Fruit fly (Drosophila melanogaster) whole organism, pupa: ENCODE measurements around the gene CG5541.
A peak's percentile ranks its signal among the peaks of the same experiment; 100 is the strongest.

ENCODE experiments used
- CG10348 ChIP-seq: fragments of 200-800 bp; sonication (Bioruptor generic); IDR thresholded peaks from 2 replicates; pipeline ENCODE4 v1.3.6; 2022; ENCODE audit warnings: missing biosample characterization, missing genetic modification characterization
- CG12605 ChIP-seq: fragments of 200-800 bp; sonication (Bioruptor generic); IDR thresholded peaks from 2 replicates; pipeline ENCODE4 v1.3.6; 2022; ENCODE audit warnings: missing biosample characterization, missing genetic modification characterization
- CG13204 ChIP-seq: fragments of 200-800 bp; sonication (Bioruptor generic); optimal IDR thresholded peaks from 2 replicates; lab custom pipeline; 2018; ENCODE audit warnings: missing biosample characterization, mild to moderate bottlenecking, missing genetic modification characterization, moderate library complexity
- CG14655 ChIP-seq: fragments of 200-800 bp; sonication (Bioruptor generic); optimal IDR thresholded peaks from 3 replicates; lab custom pipeline; 2017; ENCODE audit warnings: mild to moderate bottlenecking, missing biosample characterization, missing genetic modification reagents, missing genetic modification characterization
- CG15710 ChIP-seq: fragments of 200-800 bp; sonication (Bioruptor generic); optimal IDR thresholded peaks from 2 replicates; lab custom pipeline; 2018; ENCODE audit warnings: missing biosample characterization, mild to moderate bottlenecking, missing genetic modification characterization, moderate library complexity
- CG17806 ChIP-seq: fragments of 200-800 bp; sonication (Bioruptor generic); optimal IDR thresholded peaks from 2 replicates; lab custom pipeline; 2018; ENCODE audit warnings: missing biosample characterization, mild to moderate bottlenecking, missing genetic modification characterization, moderate library complexity
- CG32121 ChIP-seq: fragments of 200-800 bp; sonication (Bioruptor generic); IDR thresholded peaks from 2 replicates; pipeline ENCODE4 v1.3.6; 2022; ENCODE audit warnings: missing biosample characterization, missing genetic modification characterization
- CG34367 ChIP-seq: fragments of 200-800 bp; sonication (Bioruptor generic); optimal IDR thresholded peaks from 2 replicates; lab custom pipeline; 2018; ENCODE audit warnings: missing biosample characterization, mild to moderate bottlenecking, missing genetic modification characterization
- CG4496 ChIP-seq: fragments of 200-800 bp; sonication (Bioruptor generic); IDR thresholded peaks from 3 replicates; pipeline ENCODE4 v1.3.6; 2022; ENCODE audit warnings: missing biosample characterization, missing genetic modification characterization
- CG8159 ChIP-seq: fragments of 200-800 bp; sonication (Bioruptor generic); optimal IDR thresholded peaks from 3 replicates; lab custom pipeline; 2018; ENCODE audit warnings: missing biosample characterization, mild to moderate bottlenecking, missing genetic modification characterization, moderate library complexity
- CG8301 ChIP-seq: fragments of 200-800 bp; sonication (Bioruptor generic); optimal IDR thresholded peaks from 2 replicates; lab custom pipeline; 2018; ENCODE audit warnings: missing biosample characterization, mild to moderate bottlenecking, missing genetic modification characterization
- CG9948 ChIP-seq: fragments of 200-800 bp; sonication (Bioruptor generic); optimal IDR thresholded peaks from 2 replicates; lab custom pipeline; 2018; ENCODE audit warnings: missing biosample characterization, mild to moderate bottlenecking, missing genetic modification characterization, moderate library complexity
- D1 ChIP-seq: fragments of 200-800 bp; sonication (Bioruptor generic); optimal IDR thresholded peaks from 2 replicates; lab custom pipeline; 2018; ENCODE audit warnings: missing biosample characterization, mild to moderate bottlenecking, missing genetic modification characterization, moderate library complexity
- EcR ChIP-seq: fragments of 200-800 bp; sonication (Bioruptor generic); optimal IDR thresholded peaks from 3 replicates; lab custom pipeline; 2019; ENCODE audit warnings: missing biosample characterization, missing genetic modification characterization, mild to moderate bottlenecking, moderate library complexity, missing genetic modification reagents
- Ets98B ChIP-seq: fragments of 200-800 bp; sonication (Bioruptor generic); IDR thresholded peaks from 2 replicates; pipeline ENCODE4 v1.3.6; 2022; ENCODE audit warnings: missing biosample characterization, missing genetic modification characterization
- Pif1A ChIP-seq: fragments of 200-800 bp; sonication (Bioruptor generic); optimal IDR thresholded peaks from 3 replicates; lab custom pipeline; 2016; ENCODE audit warnings: missing biosample characterization, missing genetic modification characterization
- Pif1B ChIP-seq: fragments of 200-800 bp; sonication (Bioruptor generic); optimal IDR thresholded peaks from 3 replicates; lab custom pipeline; 2016; ENCODE audit warnings: missing biosample characterization, missing genetic modification characterization
- Snoo ChIP-seq: fragments of 200-800 bp; sonication (Bioruptor generic); optimal IDR thresholded peaks from 3 replicates; lab custom pipeline; 2017; ENCODE audit warnings: missing biosample characterization, mild to moderate bottlenecking, missing genetic modification characterization, inconsistent platforms
- fd96Ca ChIP-seq: fragments of 200-800 bp; sonication (Bioruptor generic); IDR thresholded peaks from 3 replicates; pipeline ENCODE4 v1.3.6; 2022; ENCODE audit warnings: missing biosample characterization, missing genetic modification characterization
- gl ChIP-seq: fragments of 200-800 bp; sonication (Bioruptor generic); optimal IDR thresholded peaks from 2 replicates; lab custom pipeline; 2018; ENCODE audit warnings: missing biosample characterization, mild to moderate bottlenecking, missing genetic modification characterization
- rn ChIP-seq: fragments of 200-800 bp; sonication (Bioruptor generic); IDR thresholded peaks from 2 replicates; pipeline ENCODE4 v1.3.6; 2022; ENCODE audit warnings: missing biosample characterization, missing genetic modification characterization

The CG5541 gene

dm6 chrX:15076606-15077005, 32.7 kb downstream of the CG5541 start:
- TF ChIP-seq CG8301 (tag; lab: Kevin White, UChicago) (no peak), CG34367 (tag; lab: Kevin White, UChicago) (no peak), CG12605 (GFP tag; lab: Robert Waterston, UW) (no peak), CG9948 (tag; lab: Kevin White, UChicago) (no peak), CG15710 (tag; lab: Kevin White, UChicago) (no peak), fd96Ca (GFP tag; lab: Robert Waterston, UW) (no peak)

dm6 chrX:15077576-15078136, 33.7 kb downstream of the CG5541 start:
- TF ChIP-seq CG8159 (tag; lab: Kevin White, UChicago) (no peak), gl (tag; lab: Kevin White, UChicago) (peak; percentile 29), CG9948 (tag; lab: Kevin White, UChicago) (no peak), CG17806 (tag; lab: Kevin White, UChicago) (no peak), Pif1A (GFP tag; lab: Kevin White, UChicago) (no peak), rn (GFP tag; lab: Robert Waterston, UW) (no peak), Ets98B (GFP tag; lab: Robert Waterston, UW) (peak; percentile 26; the same call in 1 of the 2 replicates), CG12605 (GFP tag; lab: Robert Waterston, UW) (peak; percentile 26; the same call in 1 of the 2 replicates), CG14655 (GFP tag; lab: Kevin White, UChicago) (no peak), CG4496 (GFP tag; lab: Robert Waterston, UW) (no peak), D1 (tag; lab: Kevin White, UChicago) (no peak), CG13204 (GFP tag; lab: Kevin White, UChicago) (no peak), CG34367 (tag; lab: Kevin White, UChicago) (no peak)

dm6 chrX:15078394-15078793, 34.5 kb downstream of the CG5541 start:
- no peak for TF ChIP-seq rn (GFP tag; lab: Robert Waterston, UW)
- TF ChIP-seq Pif1B, result no peak
- no peak for TF ChIP-seq Pif1A (GFP tag; lab: Kevin White, UChicago)
- no peak for TF ChIP-seq fd96Ca (GFP tag; lab: Robert Waterston, UW)
- TF ChIP-seq gl (tag; lab: Kevin White, UChicago), result peak; percentile 46
- no peak for TF ChIP-seq D1 (tag; lab: Kevin White, UChicago)
- no peak for TF ChIP-seq CG17806 (tag; lab: Kevin White, UChicago)
- TF ChIP-seq EcR (GFP tag; lab: Kevin White, UChicago), result no peak
- no peak for TF ChIP-seq CG14655 (GFP tag; lab: Kevin White, UChicago)
- peak; percentile 11 for TF ChIP-seq CG8159 (tag; lab: Kevin White, UChicago)
- TF ChIP-seq CG34367 (tag; lab: Kevin White, UChicago), result no peak
- no peak for TF ChIP-seq Ets98B (GFP tag; lab: Robert Waterston, UW)
- peak; percentile 12; the same call in 1 of the 2 replicates for TF ChIP-seq CG12605 (GFP tag; lab: Robert Waterston, UW)
- no peak for TF ChIP-seq CG4496 (GFP tag; lab: Robert Waterston, UW)
- TF ChIP-seq CG32121 (GFP tag; lab: Robert Waterston, UW), result no peak
- no peak for TF ChIP-seq CG8301 (tag; lab: Kevin White, UChicago)
- TF ChIP-seq Snoo, result no peak
- TF ChIP-seq CG9948 (tag; lab: Kevin White, UChicago), result no peak
- no peak for TF ChIP-seq CG10348 (GFP tag; lab: Robert Waterston, UW)
- no peak for TF ChIP-seq CG13204 (GFP tag; lab: Kevin White, UChicago)
- TF ChIP-seq CG15710 (tag; lab: Kevin White, UChicago), result no peak

- TF ChIP-seq CG10348 (GFP tag; lab: Robert Waterston, UW), result no peak
- peak; percentile 18 for TF ChIP-seq Pif1A (GFP tag; lab: Kevin White, UChicago)
- TF ChIP-seq rn (GFP tag; lab: Robert Waterston, UW), result no peak
- TF ChIP-seq CG14655 (GFP tag; lab: Kevin White, UChicago), result peak; percentile 48
- peak; percentile 31 for TF ChIP-seq Snoo
- TF ChIP-seq D1 (tag; lab: Kevin White, UChicago), result no peak
- no peak for TF ChIP-seq CG34367 (tag; lab: Kevin White, UChicago)
- TF ChIP-seq CG8301 (tag; lab: Kevin White, UChicago), result no peak
- TF ChIP-seq CG15710 (tag; lab: Kevin White, UChicago), result no peak
- 0 out of 2 replicates have a peak, but pooled peaks have one; percentile 9 for TF ChIP-seq Ets98B (GFP tag; lab: Robert Waterston, UW)
- no peak for TF ChIP-seq CG9948 (tag; lab: Kevin White, UChicago)
- no peak for TF ChIP-seq CG4496 (GFP tag; lab: Robert Waterston, UW)
- TF ChIP-seq CG13204 (GFP tag; lab: Kevin White, UChicago), result peak; percentile 51
- no peak for TF ChIP-seq fd96Ca (GFP tag; lab: Robert Waterston, UW)
- peak; percentile 57 for TF ChIP-seq gl (tag; lab: Kevin White, UChicago)
- TF ChIP-seq CG12605 (GFP tag; lab: Robert Waterston, UW), result no peak
- TF ChIP-seq CG17806 (tag; lab: Kevin White, UChicago), result no peak
- no peak for TF ChIP-seq CG8159 (tag; lab: Kevin White, UChicago)
- TF ChIP-seq EcR (GFP tag; lab: Kevin White, UChicago), result no peak
- TF ChIP-seq Pif1B, result peak; percentile 40
- TF ChIP-seq CG32121 (GFP tag; lab: Robert Waterston, UW), result no peak
Observed at dm6 chrX:15079163-15079809, 35.4 kb downstream of the CG5541 start.

dm6 chrX:15079945-15080344, 36.0 kb downstream of the CG5541 start:
- TF ChIP-seq D1 (tag; lab: Kevin White, UChicago) (no peak), CG32121 (GFP tag; lab: Robert Waterston, UW) (no peak), CG15710 (tag; lab: Kevin White, UChicago) (peak; percentile 24), Ets98B (GFP tag; lab: Robert Waterston, UW) (no peak), CG9948 (tag; lab: Kevin White, UChicago) (no peak), CG4496 (GFP tag; lab: Robert Waterston, UW) (peak; percentile 50; the same call in 2 of the 3 replicates), CG14655 (GFP tag; lab: Kevin White, UChicago) (no peak), CG17806 (tag; lab: Kevin White, UChicago) (no peak), CG10348 (GFP tag; lab: Robert Waterston, UW) (no peak), EcR (GFP tag; lab: Kevin White, UChicago) (no peak), CG13204 (GFP tag; lab: Kevin White, UChicago) (peak; percentile 67), Snoo (no peak), CG12605 (GFP tag; lab: Robert Waterston, UW) (peak; percentile 62), fd96Ca (GFP tag; lab: Robert Waterston, UW) (no peak), Pif1B (peak; percentile 25), gl (tag; lab: Kevin White, UChicago) (peak; percentile 66), Pif1A (GFP tag; lab: Kevin White, UChicago) (peak; percentile 13), CG34367 (tag; lab: Kevin White, UChicago) (peak; percentile 26), CG8159 (tag; lab: Kevin White, UChicago) (no peak), CG8301 (tag; lab: Kevin White, UChicago) (peak; percentile 14), rn (GFP tag; lab: Robert Waterston, UW) (no peak)
- TF ChIP-seq, all 21 proteins: peak for 9
